Worm (Caenorhabditis elegans): Measurements from ENCODE around the gene cutl-1.

DNA sequence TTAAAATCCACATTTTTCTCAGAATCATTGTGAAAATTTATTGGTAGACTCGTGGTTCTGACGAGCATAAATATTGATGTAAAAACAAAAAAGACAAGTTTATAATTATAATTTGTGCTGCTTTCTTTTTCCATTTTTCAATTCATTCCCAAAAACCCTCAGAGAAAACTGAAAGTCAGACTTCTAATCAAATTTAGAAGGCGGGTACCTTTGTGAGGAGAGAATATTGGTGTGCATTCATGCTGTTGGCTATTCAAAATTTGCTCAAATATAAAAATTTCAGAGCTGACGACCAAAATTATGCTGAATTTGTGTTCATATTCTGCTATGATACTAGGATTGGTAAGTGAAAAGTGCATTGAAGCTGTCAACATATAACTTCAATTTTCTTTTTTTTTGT, 38.9 kb downstream of the cutl-1 start, which contains the start of gene srx-125:
- TF ChIP-seq elt-3 (tag; optimal IDR thresholded peaks at IDR 0.05) (no peak), ztf-11 (tag; optimal IDR thresholded peaks at IDR 0.05) (no peak), nhr-76 (tag; optimal IDR thresholded peaks at IDR 0.05) (no peak), unc-39 (tag; optimal IDR thresholded peaks at IDR 0.05) (no peak), lsy-2 (tag; optimal IDR thresholded peaks at IDR 0.05) (no peak), lin-13 (tag; optimal IDR thresholded peaks at IDR 0.05) (no peak), nhr-28 (tag; optimal IDR thresholded peaks at IDR 0.05) (no peak), nhr-237 (tag; optimal IDR thresholded peaks at IDR 0.05) (no peak), snpc-4 (tag; optimal IDR thresholded peaks at IDR 0.05) (no peak), mep-1 (tag; optimal IDR thresholded peaks at IDR 0.05) (no peak), drap-1 (GFP tag; optimal IDR thresholded peaks at IDR 0.05) (no peak)

Measured in whole organism, mixed stage, embryonic.